Fruit fly (Drosophila melanogaster): ENCODE results near the gene Remo.

Gene Remo

DNA sequence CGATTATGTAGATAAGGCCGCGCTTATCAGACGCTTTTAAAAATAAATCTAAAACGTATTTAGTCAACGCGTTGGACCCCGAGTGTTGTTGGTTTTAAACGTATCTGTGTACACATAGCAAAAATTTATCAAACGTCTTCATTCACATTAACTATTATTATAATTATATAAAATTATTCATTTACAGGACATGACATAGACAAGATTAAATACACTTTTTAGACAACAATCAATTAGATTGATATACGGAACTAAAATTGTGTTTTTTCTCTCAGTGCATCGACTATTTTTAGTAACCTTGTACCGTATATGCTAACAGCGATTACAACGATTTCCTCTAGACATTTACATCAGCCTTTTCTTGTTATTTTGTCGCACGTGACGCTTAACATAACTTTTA, 11.1 kb upstream of the Remo start (continued):
- no peak for TF ChIP-seq bbx (GFP tag; IDR thresholded peaks at IDR 0.05; ENCODE audit: partially characterized antibody)
- peak; percentile 89 for TF ChIP-seq sob (GFP tag; IDR thresholded peaks at IDR 0.05)
- peak; percentile 69 for TF ChIP-seq CG18619 (GFP tag; optimal IDR thresholded peaks at IDR 0.05)
- 0 out of 2 replicates have a peak, but pooled peaks have one; percentile 25 for TF ChIP-seq CG17612 (GFP tag; IDR thresholded peaks at IDR 0.05)
- peak; percentile 92 for TF ChIP-seq lab (GFP tag; optimal IDR thresholded peaks at IDR 0.05)
- TF ChIP-seq zen (tag; optimal IDR thresholded peaks at IDR 0.05), result peak; percentile 29
- no peak for TF ChIP-seq CG31365 (tag; optimal IDR thresholded peaks at IDR 0.05)
- TF ChIP-seq CG10274 (GFP tag; optimal IDR thresholded peaks at IDR 0.05), result peak; percentile 47
- TF ChIP-seq CG42726 (GFP tag; IDR thresholded peaks at IDR 0.05; ENCODE audit: partially characterized antibody), result no peak
- TF ChIP-seq CG12299 (tag; optimal IDR thresholded peaks at IDR 0.05), result peak; percentile 70
- TF ChIP-seq tap (tag; optimal IDR thresholded peaks at IDR 0.05), result peak; percentile 71
- peak; percentile 77; the same call in 1 of the 2 replicates for TF ChIP-seq GATAe (GFP tag; conservative IDR thresholded peaks at IDR 0.05)
- no peak for TF ChIP-seq ac (GFP tag; optimal IDR thresholded peaks at IDR 0.05)
- TF ChIP-seq Optix (GFP tag; IDR thresholded peaks at IDR 0.05), result no peak
- TF ChIP-seq wor (GFP tag; IDR thresholded peaks at IDR 0.05), result peak; percentile 48; the same call in 1 of the 2 replicates
- TF ChIP-seq Hmx (GFP tag; optimal IDR thresholded peaks at IDR 0.05), result no peak
- TF ChIP-seq HLHmδ (GFP tag; optimal IDR thresholded peaks at IDR 0.05), result no peak
- no peak for TF ChIP-seq Sin3A (optimal IDR thresholded peaks at IDR 0.05)
- no peak for TF ChIP-seq Bdp1 (GFP tag; optimal IDR thresholded peaks at IDR 0.05)
- no peak for TF ChIP-seq jing (GFP tag; optimal IDR thresholded peaks at IDR 0.05)
- TF ChIP-seq dmrt99B (tag; optimal IDR thresholded peaks at IDR 0.05), result peak; percentile 75
- no peak for TF ChIP-seq aop (GFP tag; IDR thresholded peaks at IDR 0.05)
- no peak for TF ChIP-seq CG7987 (GFP tag; optimal IDR thresholded peaks at IDR 0.05)
- TF ChIP-seq shn (GFP tag; optimal IDR thresholded peaks at IDR 0.05), result no peak
- peak; percentile 66 for TF ChIP-seq Sox102F (GFP tag; optimal IDR thresholded peaks at IDR 0.05)
- peak; percentile 66 for TF ChIP-seq CG10267 (tag; optimal IDR thresholded peaks at IDR 0.05)
- peak; percentile 54; the same call in 1 of the 2 replicates for TF ChIP-seq E2f2 (GFP tag; IDR thresholded peaks at IDR 0.05)
- no peak for TF ChIP-seq Dfd (GFP tag; optimal IDR thresholded peaks at IDR 0.05)
- peak; percentile 55 for TF ChIP-seq Hr3 (GFP tag; optimal IDR thresholded peaks at IDR 0.05)
- no peak for TF ChIP-seq CG4282 (GFP tag; optimal IDR thresholded peaks at IDR 0.05)
- peak; percentile 40 for TF ChIP-seq dmrt11E (tag; optimal IDR thresholded peaks at IDR 0.05)
- TF ChIP-seq YL-1 (GFP tag; optimal IDR thresholded peaks at IDR 0.05), result no peak
- TF ChIP-seq Lim3 (GFP tag; IDR thresholded peaks at IDR 0.05), result no peak
- TF ChIP-seq CG43689 (GFP tag; IDR thresholded peaks at IDR 0.05), result no peak
- peak; percentile 77 for TF ChIP-seq CG11456 (GFP tag; IDR thresholded peaks at IDR 0.05)
- peak; percentile 58 for TF ChIP-seq CG7357 (GFP tag; IDR thresholded peaks at IDR 0.05)
- no peak for TF ChIP-seq tna (GFP tag; IDR thresholded peaks at IDR 0.05; ENCODE audit: partially characterized antibody)
- no peak for TF ChIP-seq sc (optimal IDR thresholded peaks at IDR 0.05)
- TF ChIP-seq sc (GFP tag; optimal IDR thresholded peaks at IDR 0.05), result no peak
- no peak for TF ChIP-seq gcm2 (GFP tag; optimal IDR thresholded peaks at IDR 0.05)
- TF ChIP-seq CG4424 (GFP tag; optimal IDR thresholded peaks at IDR 0.05), result peak; percentile 62
- TF ChIP-seq CG15696 (tag; optimal IDR thresholded peaks at IDR 0.05), result peak; percentile 53
- TF ChIP-seq pzg (GFP tag; optimal IDR thresholded peaks at IDR 0.05), result no peak
- TF ChIP-seq Lhr (GFP tag; optimal IDR thresholded peaks at IDR 0.05), result no peak
- no peak for TF ChIP-seq Side (GFP tag; optimal IDR thresholded peaks at IDR 0.05)
- TF ChIP-seq CG18262 (tag; optimal IDR thresholded peaks at IDR 0.05), result peak; percentile 72
- TF ChIP-seq Dp (GFP tag; optimal IDR thresholded peaks at IDR 0.05), result no peak
- peak; percentile 74 for TF ChIP-seq phol (tag; optimal IDR thresholded peaks at IDR 0.05)
- TF ChIP-seq jigr1 (GFP tag; IDR thresholded peaks at IDR 0.05), result no peak
- no peak for TF ChIP-seq slp2 (GFP tag; optimal IDR thresholded peaks at IDR 0.05)
- TF ChIP-seq pb (GFP tag; optimal IDR thresholded peaks at IDR 0.05), result no peak
- no peak for TF ChIP-seq CG6175 (GFP tag; IDR thresholded peaks at IDR 0.05)
